Worm (Caenorhabditis elegans): ENCODE results near the gene B0222.1.

Gene B0222.1

DNA sequence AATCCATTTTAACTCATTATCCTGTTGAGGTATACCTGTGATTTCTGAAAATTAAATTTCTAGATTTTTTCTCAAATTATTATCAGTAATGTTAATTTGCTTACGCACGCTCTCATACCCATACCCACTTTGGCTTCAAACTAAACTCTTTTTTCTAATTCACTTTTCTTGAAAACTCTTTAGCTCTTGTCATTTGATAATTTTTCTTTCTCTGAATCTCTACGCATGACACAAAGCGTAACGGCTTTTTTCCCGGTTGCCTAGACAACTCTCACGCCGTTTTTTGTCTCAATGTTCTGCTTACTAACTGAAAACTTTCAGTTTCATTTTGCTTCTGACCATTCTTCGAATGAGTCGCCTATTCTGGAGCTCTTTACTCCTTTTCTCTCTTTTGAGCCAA is at the start of gene B0222.1:
Gene B0222.1, plus strand, starts transcription at position 306 of the 400 bp plus-strand sequence.
- TF ChIP-seq ceh-16 (tag; optimal IDR thresholded peaks at IDR 0.05) = no peak
- TF ChIP-seq C34F6.9 (tag; optimal IDR thresholded peaks at IDR 0.05) = peak; percentile 19
- TF ChIP-seq lin-11 (tag; optimal IDR thresholded peaks at IDR 0.05) = peak; percentile 21
- no peak for TF ChIP-seq nhr-12 (tag; optimal IDR thresholded peaks at IDR 0.05)
- no peak for TF ChIP-seq lin-13 (GFP tag; optimal IDR thresholded peaks at IDR 0.05)
- TF ChIP-seq ztf-11 (tag; optimal IDR thresholded peaks at IDR 0.05) = no peak

DNA sequence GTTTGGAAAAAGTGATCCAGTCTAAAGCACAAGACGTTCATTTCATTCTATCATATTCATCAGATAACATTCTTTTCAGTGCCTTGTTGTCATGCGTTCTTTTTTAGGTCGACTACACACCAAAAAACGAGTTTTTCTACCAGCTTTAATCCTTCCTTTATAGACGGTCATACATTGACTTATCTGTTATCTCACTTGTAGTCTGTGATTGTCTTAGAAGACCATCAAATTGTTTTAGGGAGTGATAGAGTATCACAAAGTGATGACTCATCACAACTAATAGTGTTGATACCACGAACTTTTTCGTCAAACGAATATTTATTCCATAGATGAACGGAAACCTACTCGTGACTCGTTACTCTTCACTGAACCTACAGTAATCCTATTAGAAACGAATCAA is 48.2 kb upstream of the B0222.1 start:
- peak in 1 of 2 experiments; percentile 7 for TF ChIP-seq mdl-1 (tag; optimal IDR thresholded peaks at IDR 0.05)
- TF ChIP-seq elt-1 (tag; optimal IDR thresholded peaks at IDR 0.05) = no peak
- TF ChIP-seq fos-1 (tag; optimal IDR thresholded peaks at IDR 0.05) = peak; percentile 76
- peak; percentile 24 for TF ChIP-seq egl-27 (tag; optimal IDR thresholded peaks at IDR 0.05)
- TF ChIP-seq peb-1 (tag; optimal IDR thresholded peaks at IDR 0.05) = no peak
- TF ChIP-seq nhr-25 (tag; optimal IDR thresholded peaks at IDR 0.05) = peak; percentile 63
- TF ChIP-seq sma-9 (GFP tag; optimal IDR thresholded peaks at IDR 0.05) = peak; percentile 56
- no peak for TF ChIP-seq sma-9 (tag; optimal IDR thresholded peaks at IDR 0.05)
- TF ChIP-seq ZK546.5 (tag; optimal IDR thresholded peaks at IDR 0.05) = no peak
- peak; percentile 92 for TF ChIP-seq sma-3 (GFP tag; optimal IDR thresholded peaks at IDR 0.05)
- peak; percentile 16 for TF ChIP-seq crh-2 (tag; optimal IDR thresholded peaks at IDR 0.05)
- TF ChIP-seq ama-1 (optimal IDR thresholded peaks at IDR 0.05) = no peak
- TF ChIP-seq nhr-129 (tag; optimal IDR thresholded peaks at IDR 0.05) = no peak
- TF ChIP-seq nhr-21 (tag; optimal IDR thresholded peaks at IDR 0.05) = peak; percentile 71

- TF ChIP-seq blmp-1 (tag; optimal IDR thresholded peaks at IDR 0.05; ENCODE audit: insufficient read depth) = no peak
- TF ChIP-seq C34F6.9 (tag; optimal IDR thresholded peaks at IDR 0.05) = peak; percentile 47
- TF ChIP-seq ama-1 (optimal IDR thresholded peaks at IDR 0.05) = peak; percentile 96
- TF ChIP-seq fos-1 (tag; optimal IDR thresholded peaks at IDR 0.05) = no peak
Measured at ce11 chrV:9088758-9089157, 45.3 kb upstream of the B0222.1 start.

- peak; percentile 18 for TF ChIP-seq snpc-4 (tag; optimal IDR thresholded peaks at IDR 0.05)
Measured at ce11 chrV:9090824-9091798, 42.9 kb upstream of the B0222.1 start.

ce11 chrV:9092209-9092608 is 41.8 kb upstream of the B0222.1 start, which contains the start of gene T27E4.1:
Gene T27E4.1, plus strand, starts transcription at chrV:9092345.
- TF ChIP-seq nhr-12 (tag; optimal IDR thresholded peaks at IDR 0.05) = no peak
- no peak for TF ChIP-seq aly-2 (tag; optimal IDR thresholded peaks at IDR 0.05)
- TF ChIP-seq skn-1 (tag; optimal IDR thresholded peaks at IDR 0.05) = no peak
- TF ChIP-seq crh-2 (tag; optimal IDR thresholded peaks at IDR 0.05) = no peak
- no peak for TF ChIP-seq ceh-82 (tag; optimal IDR thresholded peaks at IDR 0.05)
- peak; percentile 40 for TF ChIP-seq C34F6.9 (tag; optimal IDR thresholded peaks at IDR 0.05)
- TF ChIP-seq elt-1 (tag; optimal IDR thresholded peaks at IDR 0.05) = no peak
- no peak for TF ChIP-seq alr-1 (tag; optimal IDR thresholded peaks at IDR 0.05)
- no peak for TF ChIP-seq F13H6.1 (tag; optimal IDR thresholded peaks at IDR 0.05)
- no peak for TF ChIP-seq nhr-23 (tag; optimal IDR thresholded peaks at IDR 0.05)
- TF ChIP-seq unc-62 (GFP tag; optimal IDR thresholded peaks at IDR 0.05) = no peak
- TF ChIP-seq peb-1 (tag; optimal IDR thresholded peaks at IDR 0.05) = no peak
- TF ChIP-seq mbf-1 (tag; optimal IDR thresholded peaks at IDR 0.05) = no peak
- peak; percentile 28 for TF ChIP-seq sma-9 (GFP tag; optimal IDR thresholded peaks at IDR 0.05)
- TF ChIP-seq sma-9 (tag; optimal IDR thresholded peaks at IDR 0.05) = no peak
- no peak for TF ChIP-seq nhr-77 (tag; optimal IDR thresholded peaks at IDR 0.05)
- TF ChIP-seq snpc-4 (tag; optimal IDR thresholded peaks at IDR 0.05) = no peak
- TF ChIP-seq lin-39 (tag; optimal IDR thresholded peaks at IDR 0.05) = no peak
- TF ChIP-seq ztf-1 (GFP tag; conservative IDR thresholded peaks at IDR 0.05) = no peak
- no peak for TF ChIP-seq mdl-1 (tag; optimal IDR thresholded peaks at IDR 0.05)
- no peak for TF ChIP-seq ztf-4 (tag; optimal IDR thresholded peaks at IDR 0.05)
- TF ChIP-seq R02D3.7 (tag; optimal IDR thresholded peaks at IDR 0.05) = no peak
- TF ChIP-seq sem-4 (tag; optimal IDR thresholded peaks at IDR 0.05) = no peak
- no peak for TF ChIP-seq ztf-11 (tag; optimal IDR thresholded peaks at IDR 0.05)
- TF ChIP-seq unc-55 (GFP tag; optimal IDR thresholded peaks at IDR 0.05) = peak; percentile 53
- TF ChIP-seq unc-39 (tag; optimal IDR thresholded peaks at IDR 0.05) = no peak
- TF ChIP-seq elt-3 (tag; optimal IDR thresholded peaks at IDR 0.05) = no peak
- no peak for TF ChIP-seq ama-1 (optimal IDR thresholded peaks at IDR 0.05)
- TF ChIP-seq nhr-237 (tag; optimal IDR thresholded peaks at IDR 0.05) = no peak
- no peak for TF ChIP-seq egl-27 (tag; optimal IDR thresholded peaks at IDR 0.05)
- TF ChIP-seq nhr-25 (tag; optimal IDR thresholded peaks at IDR 0.05) = no peak
- TF ChIP-seq nhr-10 (tag; optimal IDR thresholded peaks at IDR 0.05) = no peak
- no peak for TF ChIP-seq nhr-21 (tag; optimal IDR thresholded peaks at IDR 0.05)
- no peak for TF ChIP-seq nhr-11 (tag; optimal IDR thresholded peaks at IDR 0.05)
- TF ChIP-seq nhr-6 (tag; optimal IDR thresholded peaks at IDR 0.05) = no peak
- no peak for TF ChIP-seq ceh-16 (tag; optimal IDR thresholded peaks at IDR 0.05)
